Fruit fly (Drosophila melanogaster) whole organism, wandering third instar larva: ENCODE measurements around the gene Tlk.

ENCODE experiments used
- Abd-B ChIP-seq: fragments of >200 bp; optimal IDR thresholded peaks from 2 replicates; lab custom pipeline; 2017; ENCODE audit warnings: missing biosample characterization, missing genetic modification characterization
- CG32264 ChIP-seq: fragments of 200-800 bp; sonication (Bioruptor generic); optimal IDR thresholded peaks from 2 replicates; lab custom pipeline; 2016; ENCODE audit warnings: missing biosample characterization, missing genetic modification characterization
- CG9705 ChIP-seq: fragments of 200-800 bp; sonication (Bioruptor generic); optimal IDR thresholded peaks from 2 replicates; lab custom pipeline; 2018; ENCODE audit warnings: missing biosample characterization, mild to moderate bottlenecking, missing genetic modification characterization
- CrebA ChIP-seq: fragments of 200-800 bp; sonication (Bioruptor generic); optimal IDR thresholded peaks from 2 replicates; lab custom pipeline; 2016; ENCODE audit warnings: missing biosample characterization, mild to moderate bottlenecking, missing genetic modification characterization, borderline replicate concordance
- Dfd ChIP-seq: fragments of >200 bp; optimal IDR thresholded peaks from 2 replicates; lab custom pipeline; 2017; ENCODE audit warnings: missing biosample characterization, missing genetic modification characterization
- Dif ChIP-seq: fragments of 200-275, 200-300 bp; sonication (Bioruptor generic); optimal IDR thresholded peaks from 2 replicates; lab custom pipeline; 2018; ENCODE audit warnings: missing biosample characterization, missing genetic modification characterization; ENCODE audit not compliant: partially characterized antibody
- GATAd ChIP-seq: sonication (Bioruptor generic); optimal IDR thresholded peaks from 2 replicates; lab custom pipeline; 2016; ENCODE audit warnings: missing biosample characterization, missing genetic modification characterization
- HLH106 ChIP-seq: fragments of 200-800 bp; optimal IDR thresholded peaks from 3 replicates; lab custom pipeline; 2019; ENCODE audit warnings: missing biosample characterization, mild to moderate bottlenecking, missing genetic modification characterization, moderate library complexity
- Hnf4 ChIP-seq: fragments of 200-800 bp; sonication (Bioruptor generic); optimal IDR thresholded peaks from 2 replicates; lab custom pipeline; 2016; ENCODE audit warnings: missing biosample characterization, mild to moderate bottlenecking, missing genetic modification characterization
- Hr78 ChIP-seq: fragments of >200 bp; optimal IDR thresholded peaks from 2 replicates; lab custom pipeline; 2017; ENCODE audit warnings: missing biosample characterization, missing genetic modification characterization
- Hr83 ChIP-seq: fragments of 200-300 bp; sonication (Bioruptor generic); optimal IDR thresholded peaks from 2 replicates; lab custom pipeline; 2016; ENCODE audit warnings: missing biosample characterization, mild to moderate bottlenecking, missing genetic modification characterization, moderate library complexity; ENCODE audit not compliant: poor library complexity, severe bottlenecking
- Jra ChIP-seq: sonication (Bioruptor generic); optimal IDR thresholded peaks from 2 replicates; lab custom pipeline; 2016; ENCODE audit warnings: missing biosample characterization, missing genetic modification characterization
- Mio ChIP-seq: sonication (Bioruptor generic); optimal IDR thresholded peaks from 2 replicates; lab custom pipeline; 2016; ENCODE audit warnings: missing biosample characterization, missing genetic modification characterization
- Myc ChIP-seq: fragments of >200 bp; optimal IDR thresholded peaks from 2 replicates; lab custom pipeline; 2017
- N ChIP-seq: fragments of >200 bp; optimal IDR thresholded peaks from 2 replicates; lab custom pipeline; 2018; ENCODE audit warnings: missing biosample characterization, missing external identifiers, missing genetic modification characterization
- OdsH ChIP-seq: fragments of 200-800 bp; sonication (Bioruptor generic); optimal IDR thresholded peaks from 2 replicates; lab custom pipeline; 2016; ENCODE audit warnings: missing biosample characterization, mild to moderate bottlenecking, missing genetic modification characterization
- Rel ChIP-seq, 2 experiments: fragments of 200-800 bp; sonication (Bioruptor generic) in 1 of 2; optimal IDR thresholded peaks; 2 replicates in 1 of 2; 3 replicates in 1 of 2; lab custom pipeline; 2016 to 2019; ENCODE audit warnings: mild to moderate bottlenecking in 2 of 2, missing biosample characterization in 2 of 2, missing genetic modification characterization in 2 of 2, moderate library complexity in 1 of 2
- Sp1 ChIP-seq: fragments of 200-800 bp; sonication (Bioruptor generic); optimal IDR thresholded peaks from 3 replicates; lab custom pipeline; 2019; ENCODE audit warnings: missing biosample characterization, mild to moderate bottlenecking, missing genetic modification characterization, moderate library complexity
- Vsx2 ChIP-seq: fragments of 200-300, 225-300 bp; sonication (Bioruptor generic); optimal IDR thresholded peaks from 2 replicates; lab custom pipeline; 2018; ENCODE audit warnings: missing biosample characterization, missing genetic modification characterization; ENCODE audit not compliant: partially characterized antibody
- br ChIP-seq: fragments of 200-800 bp; sonication (Bioruptor generic); optimal IDR thresholded peaks from 2 replicates; lab custom pipeline; 2016; ENCODE audit warnings: missing biosample characterization, missing genetic modification characterization
- brk ChIP-seq: fragments of 200-800 bp; sonication (Bioruptor generic); optimal IDR thresholded peaks from 2 replicates; lab custom pipeline; 2016; ENCODE audit warnings: missing biosample characterization, mild to moderate bottlenecking, missing genetic modification characterization
- dl ChIP-seq, 2 experiments: fragments of 175-275, 200-275 bp in 1 of 2; fragments of 200-275 bp in 1 of 2; sonication (Bioruptor generic); optimal IDR thresholded peaks; lab custom pipeline; 2018; ENCODE audit warnings: mild to moderate bottlenecking in 2 of 2, missing biosample characterization in 2 of 2, missing genetic modification characterization in 2 of 2, moderate library complexity in 2 of 2; ENCODE audit not compliant: partially characterized antibody in 2 of 2, insufficient read depth in 1 of 2
- dmrt93B ChIP-seq: fragments of 200-800 bp; sonication (Bioruptor generic); optimal IDR thresholded peaks from 2 replicates; lab custom pipeline; 2018; ENCODE audit warnings: missing biosample characterization, mild to moderate bottlenecking, missing genetic modification characterization
- dsf ChIP-seq: sonication (Bioruptor generic); optimal IDR thresholded peaks from 2 replicates; lab custom pipeline; 2016; ENCODE audit warnings: missing biosample characterization, missing genetic modification characterization, borderline replicate concordance
- ey ChIP-seq: fragments of 200-800 bp; sonication (Bioruptor generic); optimal IDR thresholded peaks from 2 replicates; lab custom pipeline; 2016; ENCODE audit warnings: missing biosample characterization, missing genetic modification characterization
- foxo ChIP-seq, 2 experiments: fragments of 200-800 bp; sonication (Bioruptor generic); optimal IDR thresholded peaks; 2 replicates in 1 of 2; 3 replicates in 1 of 2; lab custom pipeline; 2016 to 2017; ENCODE audit warnings: missing biosample characterization in 2 of 2, missing genetic modification characterization in 2 of 2
- fru ChIP-seq: fragments of 200-800 bp; sonication (Bioruptor generic); optimal IDR thresholded peaks from 3 replicates; lab custom pipeline; 2016; ENCODE audit warnings: missing biosample characterization, mild to moderate bottlenecking, missing genetic modification characterization
- h ChIP-seq: fragments of 200-800 bp; sonication (Bioruptor generic); optimal IDR thresholded peaks from 3 replicates; lab custom pipeline; 2016; ENCODE audit warnings: missing biosample characterization, mild to moderate bottlenecking, missing genetic modification characterization
- jim ChIP-seq: fragments of 175-275, 200-325 bp; sonication (Bioruptor generic); optimal IDR thresholded peaks from 2 replicates; lab custom pipeline; 2016; ENCODE audit warnings: missing biosample characterization, mild to moderate bottlenecking, missing genetic modification characterization
- lola ChIP-seq: fragments of >200 bp; optimal IDR thresholded peaks from 2 replicates; lab custom pipeline; 2017; ENCODE audit warnings: missing biosample characterization, missing genetic modification characterization
- pan ChIP-seq: fragments of >200 bp; optimal IDR thresholded peaks from 2 replicates; lab custom pipeline; 2017
- psq ChIP-seq: fragments of 200-800 bp; sonication (Bioruptor generic); optimal IDR thresholded peaks from 3 replicates; lab custom pipeline; 2017; ENCODE audit warnings: missing biosample characterization, mild to moderate bottlenecking, missing genetic modification characterization, moderate library complexity
- rgr ChIP-seq: fragments of 200-800 bp; sonication (Bioruptor generic); optimal IDR thresholded peaks from 3 replicates; lab custom pipeline; 2016; ENCODE audit warnings: missing biosample characterization, mild to moderate bottlenecking, missing genetic modification characterization
- sage ChIP-seq: fragments of 200-800 bp; sonication (Bioruptor generic); optimal IDR thresholded peaks from 2 replicates; lab custom pipeline; 2016; ENCODE audit warnings: missing biosample characterization, mild to moderate bottlenecking, missing genetic modification characterization
- sv ChIP-seq: fragments of 200-800 bp; sonication (Bioruptor generic); optimal IDR thresholded peaks from 3 replicates; lab custom pipeline; 2016; ENCODE audit warnings: missing biosample characterization, missing genetic modification characterization
- tai ChIP-seq: sonication (Bioruptor generic); optimal IDR thresholded peaks from 2 replicates; lab custom pipeline; 2016; ENCODE audit warnings: missing biosample characterization, missing genetic modification characterization
- usp ChIP-seq: fragments of >200 bp; optimal IDR thresholded peaks from 2 replicates; lab custom pipeline; 2017; ENCODE audit warnings: missing biosample characterization, missing genetic modification characterization
- woc ChIP-seq: sonication (Bioruptor generic); optimal IDR thresholded peaks from 2 replicates; lab custom pipeline; 2016; ENCODE audit warnings: missing biosample characterization, mild to moderate bottlenecking, missing genetic modification characterization

Tlk gene

DNA sequence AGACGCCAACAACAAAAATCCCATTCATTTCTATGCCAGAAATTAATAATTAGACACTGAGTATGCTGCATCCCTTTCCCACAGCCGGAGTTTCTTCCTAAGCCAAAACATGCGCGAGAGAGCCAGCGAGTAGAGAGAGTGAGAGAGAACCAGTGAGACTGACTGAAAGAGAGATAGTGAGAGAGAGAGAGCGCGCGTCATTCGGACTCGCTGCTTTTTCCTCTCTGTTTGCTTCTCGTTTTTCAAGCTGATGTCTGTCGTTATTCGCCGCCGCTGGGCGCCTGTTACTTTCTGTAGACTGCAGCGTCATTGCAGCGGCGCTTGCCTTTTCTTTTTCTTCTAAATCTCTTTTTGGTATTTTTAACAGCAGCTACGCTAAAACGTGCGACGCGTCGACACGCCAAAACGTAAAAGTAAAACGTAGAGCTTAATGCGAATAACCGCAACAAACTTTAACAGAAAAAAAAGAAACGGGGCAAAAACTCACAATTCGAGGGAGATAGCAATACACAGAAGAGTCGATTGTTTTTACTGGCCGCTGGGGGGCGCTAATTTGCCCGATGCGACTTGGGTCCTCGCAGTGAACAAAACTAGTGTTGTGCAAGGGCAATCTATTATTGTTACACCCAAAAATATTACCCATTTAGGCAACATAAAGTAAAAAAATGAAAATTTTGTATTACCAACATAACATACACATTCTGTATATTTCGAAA is 21.1 kb downstream of the Tlk start:
- TF ChIP-seq tai (GFP tag; lab: Kevin White, UChicago) (no peak), Hr83 (GFP tag; lab: Kevin White, UChicago) (no peak), Abd-B (GFP tag; lab: Kevin White, UChicago) (no peak), Vsx2 (GFP tag; lab: Kevin White, UChicago) (peak; percentile 93), GATAd (GFP tag; lab: Kevin White, UChicago) (no peak), psq (GFP tag; lab: Kevin White, UChicago) (peak; percentile 31), Mio (no peak), Jra (GFP tag; lab: Kevin White, UChicago) (no peak), lola (GFP tag; lab: Kevin White, UChicago) (no peak), CG32264 (GFP tag; lab: Kevin White, UChicago) (no peak), Hnf4 (no peak), CG9705 (no peak), br (GFP tag; lab: Kevin White, UChicago) (no peak), OdsH (no peak), fru (GFP tag; lab: Kevin White, UChicago) (no peak), rgr (no peak), brk (peak; percentile 54), dmrt93B (no peak), CrebA (peak; percentile 88), h (peak; percentile 47), sage (GFP tag; lab: Kevin White, UChicago) (peak; percentile 51), jim (GFP tag; lab: Kevin White, UChicago) (no peak), woc (GFP tag; lab: Kevin White, UChicago) (no peak), dsf (GFP tag; lab: Kevin White, UChicago) (no peak), pan (lab: Kevin White, UChicago) (no peak), Dfd (GFP tag; lab: Kevin White, UChicago) (no peak), N (no peak), Myc (no peak), ey (GFP tag; lab: Kevin White, UChicago) (no peak), Dif (GFP tag; lab: Kevin White, UChicago) (peak; percentile 97), usp (GFP tag; lab: Kevin White, UChicago) (no peak), sv (GFP tag; lab: Kevin White, UChicago) (no peak), foxo (GFP tag; optimal IDR thresholded peaks at IDR 0.05; lab: Kevin White, UChicago) (peak in 1 of 2 experiments; percentile 20), HLH106 (tag; lab: Kevin White, UChicago) (no peak), Sp1 (GFP tag; lab: Kevin White, UChicago) (peak; percentile 36), dl (GFP tag; optimal IDR thresholded peaks at IDR 0.05; lab: Kevin White, UChicago; ENCODE audit: insufficient read depth in 1 of 2, partially characterized antibody in 2 of 2) (peak; percentile 93 to 96), Rel (GFP tag; optimal IDR thresholded peaks at IDR 0.05; lab: Kevin White, UChicago) (peak; percentile 31), Rel (tag; optimal IDR thresholded peaks at IDR 0.05; lab: Kevin White, UChicago) (peak; percentile 69), Hr78 (no peak)

DNA sequence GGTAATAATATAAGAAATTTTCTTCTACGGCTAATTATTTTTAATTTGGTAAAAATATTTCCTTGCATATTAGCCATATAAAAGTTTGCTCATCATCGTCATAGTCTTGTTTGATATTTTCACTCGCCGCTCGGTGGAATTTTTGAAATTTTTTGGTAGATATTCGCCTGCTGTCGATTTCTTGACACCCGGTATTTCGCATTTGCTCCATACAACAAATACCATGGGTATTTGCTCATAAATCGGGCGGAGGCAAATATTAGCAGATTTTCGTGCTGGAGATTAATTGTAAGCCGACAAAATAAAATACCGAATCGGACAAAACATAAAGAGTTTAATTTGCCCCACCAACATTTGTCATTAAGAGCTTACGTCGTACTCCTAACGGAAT is 21.8 kb downstream of the Tlk start:
- TF ChIP-seq Hr83 (GFP tag; lab: Kevin White, UChicago): no peak
- TF ChIP-seq brk: no peak
- no peak for TF ChIP-seq dl (GFP tag; optimal IDR thresholded peaks at IDR 0.05; lab: Kevin White, UChicago; ENCODE audit: insufficient read depth in 1 of 2, partially characterized antibody in 2 of 2)
- TF ChIP-seq fru (GFP tag; lab: Kevin White, UChicago): no peak
- no peak for TF ChIP-seq Hr78
- no peak for TF ChIP-seq Hnf4
- TF ChIP-seq Mio: no peak
